Worm (Caenorhabditis elegans) whole organism, L4 larva: ENCODE measurements around the gene B0336.12.

Source experiments
- ZK337.2 ChIP-seq: fragments of 200-800 bp; sonication (Bioruptor generic); IDR thresholded peaks from 2 replicates; pipeline ENCODE4 v1.3.6; 2022; ENCODE audit warnings: missing genetic modification reagents, missing genetic modification characterization, missing compliant biosample characterization
- dmd-8 ChIP-seq: fragments of 200-800 bp; sonication (Bioruptor generic); IDR thresholded peaks from 2 replicates; pipeline ENCODE4 v1.3.6; 2022; ENCODE audit warnings: missing genetic modification characterization, missing compliant biosample characterization
- hlh-30 ChIP-seq: sonication (generic microtip); optimal IDR thresholded peaks from 2 replicates; lab custom pipeline; 2017; ENCODE audit warnings: antibody characterized with exemption, mild to moderate bottlenecking, missing genetic modification characterization, missing compliant biosample characterization; ENCODE audit not compliant: insufficient read depth
- mxl-2 ChIP-seq: fragments of 200-800 bp; sonication (Bioruptor generic); conservative IDR thresholded peaks from 2 replicates; pipeline ENCODE4 v1.3.6; 2022; ENCODE audit warnings: missing genetic modification reagents, missing genetic modification characterization, missing compliant biosample characterization
- mxl-3 ChIP-seq: fragments of 200-800 bp; sonication (Bioruptor generic); optimal IDR thresholded peaks from 2 replicates; lab custom pipeline; 2018; ENCODE audit warnings: mild to moderate bottlenecking, missing genetic modification characterization, missing compliant biosample characterization
- nhr-11 ChIP-seq: fragments of 150-350 bp; optimal IDR thresholded peaks from 2 replicates; lab custom pipeline; 2014; ENCODE audit warnings: missing biosample characterization, missing genetic modification characterization
- nhr-28 ChIP-seq: fragments of 150-350 bp; optimal IDR thresholded peaks from 2 replicates; lab custom pipeline; 2014; ENCODE audit warnings: missing biosample characterization, missing genetic modification characterization
- nhr-77 ChIP-seq: fragments of 150-350 bp; optimal IDR thresholded peaks from 2 replicates; lab custom pipeline; 2014; ENCODE audit warnings: missing biosample characterization, missing genetic modification characterization
- php-3 ChIP-seq: fragments of 200-800 bp; sonication (Bioruptor generic); IDR thresholded peaks from 2 replicates; pipeline ENCODE4 v1.3.6; 2022; ENCODE audit warnings: missing genetic modification reagents, missing genetic modification characterization, missing compliant biosample characterization

The B0336.12 gene

ce11 chrIII:5660976-5661375 lies 49.0 kb downstream of the B0336.12 start, which contains the start of gene F54E7.6:
Gene F54E7.6, minus strand, starts transcription at chrIII:5661085.
- TF ChIP-seq nhr-11 (tag; lab: Kevin White, UChicago), result no peak
- TF ChIP-seq dmd-8 (GFP tag; lab: Robert Waterston, UW), result no peak
- TF ChIP-seq nhr-28 (tag; lab: Kevin White, UChicago), result peak; percentile 82
- no peak for TF ChIP-seq ZK337.2
- no peak for TF ChIP-seq nhr-77 (tag; lab: Kevin White, UChicago)
- no peak for TF ChIP-seq php-3 (GFP tag; lab: Robert Waterston, UW)
- TF ChIP-seq mxl-3, result peak; percentile 33
- TF ChIP-seq hlh-30, result no peak
- no peak for TF ChIP-seq mxl-2 (GFP tag; lab: Robert Waterston, UW)
